Worm (Caenorhabditis elegans) whole organism, L4 larva: Measurements from ENCODE around the gene ada-2.
A peak's percentile ranks its signal among the peaks of the same experiment; 100 is the strongest.

ENCODE experiments used
- D1046.2 ChIP-seq: fragments of 200-800 bp; sonication (Bioruptor generic); IDR thresholded peaks from 2 replicates; pipeline ENCODE4 v1.3.6; 2022; ENCODE audit warnings: missing genetic modification characterization, missing compliant biosample characterization
- F10B5.3 ChIP-seq: sonication (generic microtip); optimal IDR thresholded peaks from 2 replicates; lab custom pipeline; 2016; ENCODE audit warnings: mild to moderate bottlenecking, missing genetic modification characterization, missing compliant biosample characterization
- F37D6.2 ChIP-seq: sonication (generic microtip); optimal IDR thresholded peaks from 2 replicates; lab custom pipeline; 2016; ENCODE audit warnings: mild to moderate bottlenecking, missing genetic modification characterization, missing compliant biosample characterization
- F49E8.2 ChIP-seq: sonication (generic microtip); optimal IDR thresholded peaks from 2 replicates; lab custom pipeline; 2016; ENCODE audit warnings: missing compliant biosample characterization, mild to moderate bottlenecking, missing genetic modification characterization, borderline replicate concordance
- T26A8.4 ChIP-seq: fragments of 200-800 bp; sonication (Bioruptor generic); IDR thresholded peaks from 2 replicates; pipeline ENCODE4 v1.3.6; 2022; ENCODE audit warnings: missing genetic modification characterization, missing compliant biosample characterization
- Y5F2A.4 ChIP-seq: fragments of 200-800 bp; sonication (Bioruptor generic); optimal IDR thresholded peaks from 2 replicates; lab custom pipeline; 2018; ENCODE audit warnings: mild to moderate bottlenecking, missing genetic modification characterization, missing compliant biosample characterization
- Y75B8A.6 ChIP-seq: fragments of 200-800 bp; sonication (Bioruptor generic); IDR thresholded peaks from 2 replicates; pipeline ENCODE4 v1.3.6; 2022; ENCODE audit warnings: missing genetic modification reagents, missing genetic modification characterization, missing compliant biosample characterization
- ZK337.2 ChIP-seq: fragments of 200-800 bp; sonication (Bioruptor generic); IDR thresholded peaks from 2 replicates; pipeline ENCODE4 v1.3.6; 2022; ENCODE audit warnings: missing genetic modification reagents, missing genetic modification characterization, missing compliant biosample characterization
- aly-2 ChIP-seq: sonication (generic microtip); optimal IDR thresholded peaks from 2 replicates; lab custom pipeline; 2018; ENCODE audit warnings: missing biosample characterization, missing genetic modification characterization
- ama-1 ChIP-seq: fragments of 150-350 bp; optimal IDR thresholded peaks from 2 replicates; lab custom pipeline; 2014; ENCODE audit warnings: inconsistent platforms, mixed read lengths
- ceh-44 ChIP-seq: fragments of 200-800 bp; sonication (Bioruptor generic); IDR thresholded peaks from 2 replicates; pipeline ENCODE4 v1.3.6; 2022; ENCODE audit warnings: missing genetic modification reagents, missing genetic modification characterization, missing compliant biosample characterization
- ceh-62 ChIP-seq: sonication (generic microtip); optimal IDR thresholded peaks from 2 replicates; lab custom pipeline; 2017; ENCODE audit warnings: missing biosample characterization, missing genetic modification characterization
- ctbp-1 ChIP-seq: fragments of 200-800 bp; sonication (Bioruptor generic); IDR thresholded peaks from 2 replicates; pipeline ENCODE4 v1.3.6; 2022; ENCODE audit warnings: missing genetic modification reagents, missing genetic modification characterization, missing compliant biosample characterization
- daf-8 ChIP-seq: fragments of 200-800 bp; sonication (Bioruptor generic); IDR thresholded peaks from 2 replicates; pipeline ENCODE4 v1.3.6; 2022; ENCODE audit warnings: missing genetic modification characterization, missing compliant biosample characterization
- dmd-9 ChIP-seq: fragments of 200-800 bp; sonication (Bioruptor generic); IDR thresholded peaks from 2 replicates; pipeline ENCODE4 v1.3.6; 2022; ENCODE audit warnings: missing genetic modification reagents, missing genetic modification characterization, missing compliant biosample characterization
- hlh-11 ChIP-seq: fragments of 200-800 bp; sonication (Bioruptor generic); optimal IDR thresholded peaks from 2 replicates; lab custom pipeline; 2018; ENCODE audit warnings: mild to moderate bottlenecking, missing genetic modification characterization, missing compliant biosample characterization
- lin-15B ChIP-seq: fragments of 150-350 bp; sonication (generic microtip); optimal IDR thresholded peaks from 3 replicates; lab custom pipeline; 2014; ENCODE audit warnings: missing biosample characterization, missing genetic modification characterization
- lin-38 ChIP-seq: fragments of 200-800 bp; sonication (Bioruptor generic); IDR thresholded peaks from 2 replicates; pipeline ENCODE4 v1.3.6; 2022; ENCODE audit warnings: missing genetic modification reagents, missing genetic modification characterization, missing compliant biosample characterization
- lir-3 ChIP-seq: sonication (generic microtip); optimal IDR thresholded peaks from 2 replicates; lab custom pipeline; 2016; ENCODE audit warnings: mild to moderate bottlenecking, missing genetic modification characterization, missing compliant biosample characterization
- madf-9 ChIP-seq: fragments of 200-800 bp; sonication (Bioruptor generic); conservative IDR thresholded peaks from 2 replicates; pipeline ENCODE4 v1.3.6; 2022; ENCODE audit warnings: missing genetic modification reagents, missing genetic modification characterization, missing compliant biosample characterization
- mdt-29 ChIP-seq: fragments of 200-800 bp; sonication (Bioruptor generic); IDR thresholded peaks from 2 replicates; pipeline ENCODE4 v1.3.6; 2022; ENCODE audit warnings: missing genetic modification reagents, missing genetic modification characterization, missing compliant biosample characterization
- nhr-237 ChIP-seq: sonication (generic microtip); optimal IDR thresholded peaks from 2 replicates; lab custom pipeline; 2017; ENCODE audit warnings: missing biosample characterization, missing genetic modification characterization
- nhr-42 ChIP-seq: fragments of 200-800 bp; sonication (Bioruptor generic); IDR thresholded peaks from 2 replicates; pipeline ENCODE4 v1.3.6; 2022; ENCODE audit warnings: missing genetic modification characterization, missing compliant biosample characterization
- nhr-48 ChIP-seq: sonication (generic microtip); optimal IDR thresholded peaks from 2 replicates; lab custom pipeline; 2016; ENCODE audit warnings: mild to moderate bottlenecking, missing genetic modification characterization, missing compliant biosample characterization
- nhr-6 ChIP-seq: fragments of 150-350 bp; optimal IDR thresholded peaks from 2 replicates; lab custom pipeline; 2014; ENCODE audit warnings: missing biosample characterization, missing genetic modification characterization
- pha-4 ChIP-seq, 2 experiments: fragments of 150-350 bp in 1 of 2; fragments of 200-800 bp in 1 of 2; sonication (Bioruptor generic) in 1 of 2; IDR thresholded peaks in 1 of 2; optimal IDR thresholded peaks in 1 of 2; 2 replicates each; pipeline versions ENCODE4 v1.3.6 to Lab custom; 2014 to 2022; ENCODE audit warnings: missing genetic modification characterization in 2 of 2, missing genetic modification reagents in 2 of 2, missing biosample characterization in 1 of 2, missing compliant biosample characterization in 1 of 2
- pqm-1 ChIP-seq: sonication (generic microtip); optimal IDR thresholded peaks from 2 replicates; lab custom pipeline; 2017; ENCODE audit warnings: missing biosample characterization, missing genetic modification characterization
- rbr-2 ChIP-seq: sonication (generic microtip); optimal IDR thresholded peaks from 2 replicates; lab custom pipeline; 2016; ENCODE audit warnings: missing genotype, missing genetic modification characterization, missing compliant biosample characterization
- saeg-2 ChIP-seq: fragments of 200-800 bp; sonication (Bioruptor generic); IDR thresholded peaks from 2 replicates; pipeline ENCODE4 v1.3.6; 2022; ENCODE audit warnings: missing genetic modification reagents, missing genetic modification characterization, missing compliant biosample characterization
- sdz-12 ChIP-seq: fragments of 200-800 bp; sonication (Bioruptor generic); optimal IDR thresholded peaks from 2 replicates; lab custom pipeline; 2018; ENCODE audit warnings: mild to moderate bottlenecking, missing genetic modification characterization, missing compliant biosample characterization
- skn-1 ChIP-seq: fragments of 150-350 bp; optimal IDR thresholded peaks from 2 replicates; lab custom pipeline; 2014; ENCODE audit warnings: missing biosample characterization, missing genetic modification characterization
- snpc-1.2 ChIP-seq: fragments of 200-800 bp; sonication (Bioruptor generic); IDR thresholded peaks from 2 replicates; pipeline ENCODE4 v1.3.6; 2022; ENCODE audit warnings: missing genetic modification reagents, missing genetic modification characterization, missing compliant biosample characterization
- spr-1 ChIP-seq: sonication (generic microtip); optimal IDR thresholded peaks from 2 replicates; lab custom pipeline; 2016; ENCODE audit warnings: mild to moderate bottlenecking, missing genetic modification characterization, missing compliant biosample characterization
- unc-39 ChIP-seq: sonication (generic microtip); optimal IDR thresholded peaks from 2 replicates; lab custom pipeline; 2017; ENCODE audit warnings: missing biosample characterization, missing genetic modification characterization
- zfp-2 ChIP-seq: sonication (generic microtip); optimal IDR thresholded peaks from 2 replicates; lab custom pipeline; 2016; ENCODE audit warnings: mild to moderate bottlenecking, missing genetic modification characterization, missing compliant biosample characterization
- zfp-3 ChIP-seq: fragments of 200-800 bp; sonication (Bioruptor generic); conservative IDR thresholded peaks from 2 replicates; pipeline ENCODE4 v1.3.6; 2022; ENCODE audit warnings: missing genetic modification reagents, missing genetic modification characterization, missing compliant biosample characterization
- zip-2 ChIP-seq: fragments of 150-350 bp; optimal IDR thresholded peaks from 2 replicates; lab custom pipeline; 2014; ENCODE audit warnings: missing biosample characterization, missing genetic modification characterization

The ada-2 gene

DNA sequence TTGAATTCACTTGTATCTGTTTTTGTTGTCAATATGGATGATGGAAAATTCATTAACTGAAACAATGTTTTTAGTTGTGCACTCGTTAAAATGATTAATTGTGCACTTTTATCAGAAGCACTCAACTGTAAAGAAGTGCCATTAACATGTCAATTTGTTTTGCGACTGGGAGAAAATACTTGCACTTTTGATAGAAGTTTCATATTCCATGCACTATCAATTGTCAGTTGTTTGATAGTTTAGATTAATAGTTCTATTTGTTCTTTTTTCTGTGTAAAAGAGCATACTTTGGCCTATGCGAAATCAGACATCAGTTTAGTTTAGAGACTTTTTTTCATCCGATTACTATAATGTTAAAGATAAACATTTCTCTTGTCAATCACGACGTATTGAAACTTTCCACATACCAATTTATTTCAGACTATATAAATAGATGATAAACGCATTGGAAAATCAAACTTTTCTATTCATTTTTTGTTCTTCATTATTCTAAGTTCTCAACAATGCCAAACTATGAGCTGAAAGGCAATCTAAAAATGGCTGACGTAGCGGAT, 37.9 kb downstream of the ada-2 start, which contains the start of gene C30G12.2 (continued):
- TF ChIP-seq mdt-29, result 0 out of 2 replicates have a peak, but pooled peaks have one; percentile 13
- TF ChIP-seq madf-9 (GFP tag; lab: Robert Waterston, UW), result no peak
- no peak for TF ChIP-seq spr-1 (tag; lab: Kevin White, UChicago)
- peak; percentile 69 for TF ChIP-seq hlh-11
- no peak for TF ChIP-seq F49E8.2
- no peak for TF ChIP-seq ceh-44 (GFP tag; lab: Robert Waterston, UW)
- TF ChIP-seq pqm-1 (tag; lab: Kevin White, UChicago), result peak; percentile 65
- TF ChIP-seq unc-39 (tag; lab: Kevin White, UChicago), result no peak
- TF ChIP-seq pha-4 (GFP tag; IDR thresholded peaks at IDR 0.05; lab: Robert Waterston, UW), result no peak
- no peak for TF ChIP-seq pha-4 (tag; optimal IDR thresholded peaks at IDR 0.05; lab: Kevin White, UChicago)
- no peak for TF ChIP-seq nhr-237 (tag; lab: Kevin White, UChicago)
- no peak for TF ChIP-seq snpc-1.2 (GFP tag; lab: Robert Waterston, UW)
- no peak for TF ChIP-seq ZK337.2
- no peak for TF ChIP-seq lir-3
- no peak for TF ChIP-seq F10B5.3
- TF ChIP-seq lin-38 (GFP tag; lab: Robert Waterston, UW), result no peak
- TF ChIP-seq nhr-42, result no peak
- no peak for TF ChIP-seq T26A8.4 (GFP tag; lab: Robert Waterston, UW)
- TF ChIP-seq sdz-12 (GFP tag; lab: Kevin White, UChicago), result no peak
- no peak for TF ChIP-seq skn-1 (tag; lab: Kevin White, UChicago)
- TF ChIP-seq aly-2 (tag; lab: Kevin White, UChicago), result no peak
- no peak for TF ChIP-seq zfp-2 (tag; lab: Kevin White, UChicago)
- no peak for TF ChIP-seq daf-8 (GFP tag; lab: Robert Waterston, UW)
- no peak for TF ChIP-seq zfp-3 (GFP tag; lab: Robert Waterston, UW)
- no peak for TF ChIP-seq lin-15B (tag; lab: Kevin White, UChicago)
- TF ChIP-seq rbr-2 (tag; lab: Kevin White, UChicago), result no peak

DNA sequence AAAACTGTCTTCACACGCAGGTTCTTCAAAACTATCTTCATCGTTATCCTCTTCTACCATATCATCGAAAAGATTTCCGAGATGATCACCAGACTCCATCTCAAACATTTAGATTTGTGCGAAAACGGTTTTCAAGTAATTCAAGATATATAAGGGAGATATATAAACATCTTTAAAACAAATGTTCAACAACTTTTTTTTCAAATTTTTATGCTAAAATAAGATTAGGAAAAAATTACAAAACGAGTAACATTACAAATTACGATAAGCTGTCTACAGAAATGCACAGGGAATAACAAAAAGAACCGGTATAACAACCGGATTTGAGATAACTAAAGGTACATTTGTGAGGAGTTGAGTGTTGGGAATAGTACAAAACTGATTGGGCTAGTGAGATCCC, 43.9 kb downstream of the ada-2 start, which contains the start of gene C30G12.6:
TSS of gene C30G12.6 (minus strand) at position 101 of the 400 bp plus-strand sequence.
- TF ChIP-seq zfp-2 (tag; lab: Kevin White, UChicago) (no peak), dmd-9 (GFP tag; lab: Robert Waterston, UW) (no peak), zip-2 (tag; lab: Kevin White, UChicago) (no peak), Y5F2A.4 (GFP tag; lab: Kevin White, UChicago) (no peak), ama-1 (lab: Kevin White, UChicago) (no peak)
- TF ChIP-seq, all 104 proteins: peak for 0

DNA sequence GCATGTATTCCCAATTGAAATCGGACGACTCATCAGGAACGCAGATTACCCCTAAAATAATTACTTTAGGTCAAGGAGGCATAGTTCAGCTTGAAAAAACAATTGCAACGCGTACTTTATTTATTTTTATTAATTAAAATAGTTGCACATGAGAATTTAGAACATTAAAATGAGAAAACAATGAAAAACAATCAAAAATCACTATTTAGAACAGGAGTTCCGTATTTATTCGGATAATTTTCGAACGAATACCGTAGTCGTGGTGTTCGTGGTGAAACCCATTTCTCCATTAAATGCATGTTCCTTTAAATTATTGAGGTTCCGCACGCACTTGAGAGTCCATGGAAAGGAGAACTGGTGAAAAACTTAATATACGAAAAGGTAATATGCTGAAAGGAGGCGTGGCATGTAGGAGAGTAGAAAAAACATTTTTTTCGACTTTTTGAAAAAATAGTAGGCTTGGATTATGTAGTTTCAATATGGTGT, 46.2 kb downstream of the ada-2 start, which contains the start of gene puf-8:
TSS of gene puf-8 (minus strand) at position 51 of the 486 bp plus-strand sequence.
- TF ChIP-seq daf-8 (GFP tag; lab: Robert Waterston, UW) (no peak), F37D6.2 (no peak), ctbp-1 (GFP tag; lab: Robert Waterston, UW) (no peak), nhr-48 (tag; lab: Kevin White, UChicago) (no peak), saeg-2 (GFP tag; lab: Robert Waterston, UW) (no peak), ceh-62 (no peak), dmd-9 (GFP tag; lab: Robert Waterston, UW) (no peak), Y75B8A.6 (GFP tag; lab: Robert Waterston, UW) (no peak), F49E8.2 (no peak), D1046.2 (GFP tag; lab: Robert Waterston, UW) (no peak), skn-1 (tag; lab: Kevin White, UChicago) (no peak), F10B5.3 (no peak), nhr-6 (no peak)
- TF ChIP-seq, all 104 proteins: peak for 0
